In the genomic region with DNA sequence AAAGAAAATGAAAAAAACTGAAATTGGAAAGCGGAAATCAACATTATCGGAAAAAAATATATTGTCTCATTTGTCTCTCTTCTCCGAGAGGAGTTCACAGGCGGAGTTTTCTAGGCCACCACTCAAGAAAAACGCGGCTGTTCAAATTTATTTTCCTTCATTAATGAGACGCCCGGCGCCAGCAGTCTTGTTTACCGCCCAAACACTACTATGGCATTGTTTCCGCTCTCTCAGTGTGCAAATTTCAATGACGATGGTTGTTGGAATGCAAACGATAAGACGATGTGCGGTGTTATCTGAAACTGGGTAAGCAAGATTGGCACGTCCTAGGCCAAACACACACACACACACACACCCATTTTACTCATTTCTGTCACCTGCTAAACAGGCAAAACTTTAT, we compare ENCODE assay signal across 1 worm cellular context.
TF ChIP-seq lines count a peak whose summit lies in the region.

cav-2 (plus strand) TSS at position 359 of the 400 bp plus-strand sequence.

TF ChIP-seq in whole organism, L4 larva, 104 proteins besides CTCF, POLR2A, EP300 and RAD21 (continued from another document):
- TF ChIP-seq egl-27 (tag; optimal IDR thresholded peaks at IDR 0.05; lab: Kevin White, UChicago) (no peak), nhr-237 (tag; optimal IDR thresholded peaks at IDR 0.05; lab: Kevin White, UChicago) (no peak), nhr-6 (tag; optimal IDR thresholded peaks at IDR 0.05; lab: Kevin White, UChicago) (peak; percentile 89), T20F7.1 (GFP tag; optimal IDR thresholded peaks at IDR 0.05; lab: Kevin White, UChicago) (peak; percentile 80), lin-38 (GFP tag; IDR thresholded peaks at IDR 0.05; lab: Robert Waterston, UW) (peak; percentile 84), nhr-102 (tag; optimal IDR thresholded peaks at IDR 0.05; lab: Kevin White, UChicago) (peak; percentile 63), ctbp-1 (GFP tag; IDR thresholded peaks at IDR 0.05; lab: Robert Waterston, UW) (no peak), tag-97 (GFP tag; IDR thresholded peaks at IDR 0.05; lab: Robert Waterston, UW) (no peak), unc-130 (GFP tag; optimal IDR thresholded peaks at IDR 0.05; lab: Kevin White, UChicago) (peak; percentile 97), hlh-30 (tag; optimal IDR thresholded peaks at IDR 0.05; lab: Kevin White, UChicago; ENCODE audit: insufficient read depth) (peak; percentile 69), lir-3 (tag; optimal IDR thresholded peaks at IDR 0.05; lab: Kevin White, UChicago) (no peak), arid-1 (GFP tag; conservative IDR thresholded peaks at IDR 0.05; lab: Robert Waterston, UW) (no peak), ceh-28 (tag; optimal IDR thresholded peaks at IDR 0.05; lab: Kevin White, UChicago) (no peak), F37D6.2 (tag; optimal IDR thresholded peaks at IDR 0.05; lab: Kevin White, UChicago) (no peak), ceh-32 (tag; optimal IDR thresholded peaks at IDR 0.05; lab: Kevin White, UChicago; ENCODE audit: poor library complexity) (no peak), set-16 (GFP tag; IDR thresholded peaks at IDR 0.05; lab: Robert Waterston, UW) (no peak), daf-16 (GFP tag; optimal IDR thresholded peaks at IDR 0.05; lab: Kevin White, UChicago) (peak in 1 of 2 experiments; percentile 65), daf-16 (tag; optimal IDR thresholded peaks at IDR 0.05; lab: Kevin White, UChicago) (peak; percentile 100), unc-39 (tag; optimal IDR thresholded peaks at IDR 0.05; lab: Kevin White, UChicago) (no peak), lin-15B (tag; optimal IDR thresholded peaks at IDR 0.05; lab: Kevin White, UChicago) (no peak), ztf-7 (tag; optimal IDR thresholded peaks at IDR 0.05; lab: Kevin White, UChicago) (peak; percentile 56), madf-5 (GFP tag; IDR thresholded peaks at IDR 0.05; lab: Robert Waterston, UW) (peak in 1 of 2 experiments; percentile 8; a peak in 1 of 4 replicates), zip-11 (GFP tag; IDR thresholded peaks at IDR 0.05; lab: Robert Waterston, UW) (no peak), php-3 (GFP tag; IDR thresholded peaks at IDR 0.05; lab: Robert Waterston, UW) (no peak), mep-1 (tag; optimal IDR thresholded peaks at IDR 0.05; lab: Kevin White, UChicago) (peak; percentile 71), egl-43 (GFP tag; IDR thresholded peaks at IDR 0.05; lab: Robert Waterston, UW) (no peak), nhr-41 (GFP tag; IDR thresholded peaks at IDR 0.05; lab: Robert Waterston, UW) (peak; percentile 11; the same call in 1 of the 2 replicates), T26A8.4 (GFP tag; IDR thresholded peaks at IDR 0.05; lab: Robert Waterston, UW) (peak; percentile 54; the same call in 1 of the 2 replicates)
